Worm (Caenorhabditis elegans) whole organism, L1 larva: Measurements from ENCODE around the gene srh-178.

ENCODE experiments used
- C16A3.4 ChIP-seq: fragments of 150-350 bp; optimal IDR thresholded peaks from 2 replicates; lab custom pipeline; 2014; ENCODE audit warnings: missing biosample characterization, missing genetic modification characterization
- aha-1 ChIP-seq: fragments of 150-350 bp; optimal IDR thresholded peaks from 2 replicates; lab custom pipeline; 2014; ENCODE audit warnings: missing biosample characterization, missing genetic modification characterization
- alr-1 ChIP-seq: fragments of 200-800 bp; sonication (Bioruptor generic); optimal IDR thresholded peaks from 2 replicates; lab custom pipeline; 2018; ENCODE audit warnings: borderline replicate concordance, mild to moderate bottlenecking, missing genetic modification characterization, missing compliant biosample characterization
- ama-1 ChIP-seq: fragments of 150-350 bp; optimal IDR thresholded peaks from 2 replicates; lab custom pipeline; 2014
- ceh-63 ChIP-seq: fragments of 200-800 bp; sonication (Bioruptor generic); optimal IDR thresholded peaks from 2 replicates; lab custom pipeline; 2018; ENCODE audit warnings: mild to moderate bottlenecking, missing genetic modification characterization, missing compliant biosample characterization
- ces-1 ChIP-seq: fragments of 150-350 bp; optimal IDR thresholded peaks from 2 replicates; lab custom pipeline; 2014; ENCODE audit warnings: missing biosample characterization, missing genetic modification reagents, missing genetic modification characterization
- dpl-1 ChIP-seq, 3 experiments: fragments of 150-350 bp in 2 of 3; sonication (generic microtip) in 1 of 3; optimal IDR thresholded peaks; 2 replicates each; lab custom pipeline; 2014 to 2017; ENCODE audit warnings: missing biosample characterization in 3 of 3, missing genetic modification characterization in 3 of 3, missing genetic modification reagents in 3 of 3
- dsc-1 ChIP-seq: sonication (generic microtip); optimal IDR thresholded peaks from 2 replicates; lab custom pipeline; 2016; ENCODE audit warnings: mild to moderate bottlenecking, missing genetic modification characterization, missing compliant biosample characterization
- efl-1 ChIP-seq, 4 experiments: fragments of 150-350 bp; optimal IDR thresholded peaks in 3 of 4; peaks in 1 of 4; 1 replicate in 1 of 4; 2 replicates in 3 of 4; lab custom pipeline; 2014; ENCODE audit warnings: missing biosample characterization in 2 of 4, missing genetic modification characterization in 2 of 4, missing genetic modification reagents in 2 of 4
- efl-3 ChIP-seq: fragments of 200-800 bp; sonication (Bioruptor generic); optimal IDR thresholded peaks from 2 replicates; lab custom pipeline; 2018; ENCODE audit warnings: mild to moderate bottlenecking, missing genetic modification characterization, missing compliant biosample characterization
- egl-27 ChIP-seq, 2 experiments: fragments of 150-350 bp in 1 of 2; sonication (generic microtip); optimal IDR thresholded peaks; 3 replicates each; lab custom pipeline; 2017 to 2018; ENCODE audit warnings: missing biosample characterization in 2 of 2, missing genetic modification characterization in 2 of 2, missing genetic modification reagents in 2 of 2
- elt-3 ChIP-seq, 6 experiments: fragments of 150-350 bp in 1 of 6; sonication (generic microtip); optimal IDR thresholded peaks; 2 replicates each; lab custom pipeline; 2017 to 2018; ENCODE audit warnings: missing biosample characterization in 6 of 6, missing genetic modification characterization in 6 of 6, inconsistent platforms in 1 of 6
- fkh-4 ChIP-seq: sonication (generic microtip); optimal IDR thresholded peaks from 2 replicates; lab custom pipeline; 2016; ENCODE audit warnings: missing compliant biosample characterization, missing genetic modification characterization, borderline replicate concordance
- fkh-8 ChIP-seq: sonication (generic microtip); optimal IDR thresholded peaks from 2 replicates; lab custom pipeline; 2016; ENCODE audit warnings: mild to moderate bottlenecking, missing genetic modification characterization, missing compliant biosample characterization
- hlh-17 ChIP-seq: fragments of 200-800 bp; sonication (Bioruptor generic); optimal IDR thresholded peaks from 2 replicates; lab custom pipeline; 2018; ENCODE audit warnings: missing genetic modification characterization, mild to moderate bottlenecking, missing compliant biosample characterization, moderate library complexity, borderline replicate concordance
- hlh-4 ChIP-seq: sonication (generic microtip); optimal IDR thresholded peaks from 2 replicates; lab custom pipeline; 2016; ENCODE audit warnings: mild to moderate bottlenecking, missing genetic modification characterization, missing compliant biosample characterization
- irx-1 ChIP-seq: sonication (generic microtip); optimal IDR thresholded peaks from 2 replicates; lab custom pipeline; 2016; ENCODE audit warnings: missing genetic modification characterization, missing compliant biosample characterization
- lin-13 ChIP-seq: fragments of 150-350 bp; optimal IDR thresholded peaks from 2 replicates; lab custom pipeline; 2014; ENCODE audit warnings: missing biosample characterization, missing genetic modification reagents, missing genetic modification characterization
- lir-3 ChIP-seq: sonication (generic microtip); optimal IDR thresholded peaks from 2 replicates; lab custom pipeline; 2016; ENCODE audit warnings: mild to moderate bottlenecking, missing genetic modification characterization, moderate library complexity, missing compliant biosample characterization; ENCODE audit not compliant: poor library complexity
- lsy-2 ChIP-seq, 2 experiments: fragments of 150-350 bp; optimal IDR thresholded peaks; 2 replicates each; lab custom pipeline; 2014; ENCODE audit warnings: missing biosample characterization in 2 of 2, missing genetic modification characterization in 2 of 2
- mdl-1 ChIP-seq, 2 experiments: fragments of 150-350 bp; optimal IDR thresholded peaks; 2 replicates each; lab custom pipeline; 2014 to 2017; ENCODE audit warnings: missing biosample characterization in 2 of 2, missing genetic modification characterization in 2 of 2, inconsistent platforms in 1 of 2
- nhr-12 ChIP-seq: sonication (generic microtip); optimal IDR thresholded peaks from 2 replicates; lab custom pipeline; 2017; ENCODE audit warnings: missing biosample characterization, missing genetic modification characterization
- nhr-47 ChIP-seq: sonication (generic microtip); optimal IDR thresholded peaks from 2 replicates; lab custom pipeline; 2016; ENCODE audit warnings: mild to moderate bottlenecking, missing genetic modification characterization, moderate library complexity, missing compliant biosample characterization
- nhr-85 ChIP-seq: sonication (generic microtip); peaks from one replicate; lab custom pipeline; 2016; ENCODE audit warnings: missing genetic modification characterization, inconsistent platforms, missing compliant biosample characterization
- pax-3 ChIP-seq: fragments of 200-800 bp; sonication (Bioruptor generic); optimal IDR thresholded peaks from 2 replicates; lab custom pipeline; 2018; ENCODE audit warnings: mild to moderate bottlenecking, missing genetic modification characterization, moderate library complexity, missing compliant biosample characterization
- pqm-1 ChIP-seq: sonication (generic microtip); optimal IDR thresholded peaks from 3 replicates; lab custom pipeline; 2017; ENCODE audit warnings: missing biosample characterization, missing genetic modification characterization
- skn-1 ChIP-seq: fragments of 150-350 bp; optimal IDR thresholded peaks from 2 replicates; lab custom pipeline; 2014; ENCODE audit warnings: missing biosample characterization, missing genetic modification characterization
- sup-37 ChIP-seq: fragments of 200-800 bp; sonication (Bioruptor generic); optimal IDR thresholded peaks from 2 replicates; lab custom pipeline; 2018; ENCODE audit warnings: mild to moderate bottlenecking, missing genetic modification characterization, missing compliant biosample characterization
- unc-30 ChIP-seq: sonication (generic microtip); optimal IDR thresholded peaks from 2 replicates; lab custom pipeline; 2017; ENCODE audit warnings: missing biosample characterization, missing genetic modification characterization
- unc-62 ChIP-seq: fragments of 150-350 bp; optimal IDR thresholded peaks from 2 replicates; lab custom pipeline; 2014; ENCODE audit warnings: missing biosample characterization, missing genetic modification reagents, missing genetic modification characterization
- unc-86 ChIP-seq: sonication (generic microtip); optimal IDR thresholded peaks from 2 replicates; lab custom pipeline; 2016; ENCODE audit warnings: missing genetic modification characterization, missing compliant biosample characterization

Gene srh-178

ce11 chrV:18487158-18487557 is 7.0 kb upstream of the srh-178 start, which contains the start of gene Y51A2D.18:
Y51A2D.18 (minus strand) TSS chrV:18487258.
- TF ChIP-seq nhr-85 (tag; lab: Kevin White, UChicago) (no peak), fkh-8 (tag; lab: Kevin White, UChicago) (no peak), C16A3.4 (tag; lab: Kevin White, UChicago) (no peak), pax-3 (no peak), efl-1 (optimal IDR thresholded peaks at IDR 0.05; lab: Kevin White, UChicago) (no peak), efl-1 (GFP tag; optimal IDR thresholded peaks at IDR 0.05 in 1 of 2; lab: Kevin White, UChicago) (no peak), elt-3 (tag; optimal IDR thresholded peaks at IDR 0.05; lab: Kevin White, UChicago) (peak in 3 of 6 experiments; percentile 12 to 31 (median 24)), dsc-1 (tag; lab: Kevin White, UChicago) (no peak)

DNA sequence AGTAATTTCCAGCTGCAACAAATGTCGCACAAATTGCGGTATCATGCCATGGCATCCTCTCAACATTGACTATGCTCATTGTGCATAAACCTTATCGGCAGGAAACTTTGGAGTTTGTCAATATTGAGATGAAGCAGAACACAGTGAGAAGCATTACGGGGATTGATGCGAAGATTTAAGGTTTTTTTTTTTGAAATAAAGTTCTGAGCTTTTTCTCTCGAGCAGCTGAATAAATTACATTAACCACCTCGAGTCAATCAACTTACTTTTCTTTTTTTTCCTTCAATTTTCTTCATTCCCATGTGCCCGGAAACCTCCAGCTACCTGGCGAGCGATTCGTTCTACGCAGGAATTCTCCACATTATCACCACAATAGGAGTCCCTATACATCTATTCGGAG is 4.0 kb downstream of the srh-178 start, which contains the start of gene srh-179:
srh-179 (plus strand) TSS at position 301 of the 400 bp plus-strand sequence.
- TF ChIP-seq dsc-1 (tag; lab: Kevin White, UChicago) (no peak), dpl-1 (GFP tag; optimal IDR thresholded peaks at IDR 0.05; lab: Kevin White, UChicago) (no peak)

DNA sequence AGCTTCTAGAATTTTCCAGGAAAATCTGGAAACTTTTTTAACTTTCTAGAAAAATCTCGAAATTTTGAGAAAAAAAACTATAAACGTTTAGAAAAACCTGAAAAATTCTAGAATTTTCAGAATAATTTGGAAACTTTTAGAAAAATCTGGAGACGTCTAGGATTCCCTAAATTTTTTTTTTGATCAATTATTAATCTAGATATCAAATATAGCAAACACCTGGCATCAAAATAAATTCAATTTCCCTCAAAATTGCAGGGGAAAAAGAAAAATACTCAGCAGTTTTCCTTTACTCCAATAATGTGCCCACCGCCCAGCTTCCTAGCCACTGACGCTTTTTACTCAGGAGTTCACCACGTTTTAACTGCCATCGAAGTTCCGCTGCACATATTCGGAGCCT is 5.9 kb downstream of the srh-178 start, which contains the start of gene srh-181:
srh-181 (plus strand) TSS at position 301 of the 400 bp plus-strand sequence.
- TF ChIP-seq sup-37 (GFP tag; lab: Kevin White, UChicago) (no peak), efl-3 (no peak), fkh-4 (tag; lab: Kevin White, UChicago) (no peak), dpl-1 (GFP tag; optimal IDR thresholded peaks at IDR 0.05; lab: Kevin White, UChicago) (no peak), lsy-2 (tag; optimal IDR thresholded peaks at IDR 0.05; lab: Kevin White, UChicago) (no peak), unc-30 (tag; lab: Kevin White, UChicago) (no peak), pqm-1 (tag; lab: Kevin White, UChicago) (no peak), aha-1 (no peak), irx-1 (tag; lab: Kevin White, UChicago) (no peak), alr-1 (no peak), lin-13 (GFP tag; lab: Kevin White, UChicago) (no peak), lir-3 (tag; lab: Kevin White, UChicago) (no peak), nhr-12 (tag; lab: Kevin White, UChicago) (no peak), unc-86 (tag; lab: Kevin White, UChicago) (no peak), skn-1 (tag; lab: Kevin White, UChicago) (no peak), ceh-63 (GFP tag; lab: Kevin White, UChicago) (no peak), egl-27 (tag; optimal IDR thresholded peaks at IDR 0.05; lab: Kevin White, UChicago) (no peak), ama-1 (lab: Kevin White, UChicago) (no peak), unc-62 (no peak), ces-1 (no peak)
- TF ChIP-seq, all 84 proteins: peak for 0

ce11 chrV:18473415-18473814 is 6.7 kb downstream of the srh-178 start, which contains the start of gene srh-182:
srh-182 (minus strand) TSS chrV:18473515.
- no peak for TF ChIP-seq hlh-17
- no peak for TF ChIP-seq nhr-47 (tag; lab: Kevin White, UChicago)
- TF ChIP-seq hlh-4 (tag; lab: Kevin White, UChicago) = peak; percentile 41
- TF ChIP-seq C16A3.4 (tag; lab: Kevin White, UChicago) = no peak
- no peak for TF ChIP-seq dsc-1 (tag; lab: Kevin White, UChicago)

DNA sequence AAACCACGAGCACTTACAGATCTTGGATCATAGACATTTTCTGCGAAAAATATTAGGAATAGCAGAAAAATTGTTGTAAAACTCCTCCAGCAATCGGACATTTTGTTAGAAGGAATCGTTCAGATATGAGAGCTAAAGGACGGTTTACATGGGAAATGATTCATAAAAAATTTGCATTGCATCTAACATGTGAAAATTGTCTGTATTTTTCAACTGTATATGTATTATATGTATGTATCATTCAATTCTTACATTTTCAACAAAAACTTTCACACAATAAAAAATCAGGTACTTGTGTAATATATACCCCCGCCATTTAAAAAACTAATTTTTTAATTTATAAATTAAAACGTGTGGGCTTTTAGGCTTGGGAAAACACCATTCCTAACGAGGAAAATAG is 12.0 kb downstream of the srh-178 start, which contains the start of gene ZK228.13:
ZK228.13 (minus strand) TSS at position 101 of the 400 bp plus-strand sequence.
- TF ChIP-seq mdl-1 (tag; optimal IDR thresholded peaks at IDR 0.05; lab: Kevin White, UChicago) = no peak
- TF ChIP-seq lir-3 (tag; lab: Kevin White, UChicago) = no peak
